Worm (Caenorhabditis elegans) whole organism, L2 larva: ENCODE measurements around the gene F54B3.4.

ENCODE experiments used
- F13H6.1 ChIP-seq: sonication (generic microtip); optimal IDR thresholded peaks from 2 replicates; lab custom pipeline; 2016; ENCODE audit warnings: missing genetic modification characterization, missing compliant biosample characterization
- R02D3.7 ChIP-seq: fragments of 150-350 bp; optimal IDR thresholded peaks from 2 replicates; lab custom pipeline; 2014; ENCODE audit warnings: missing biosample characterization, missing genetic modification characterization
- ZK546.5 ChIP-seq: sonication (generic microtip); optimal IDR thresholded peaks from 2 replicates; lab custom pipeline; 2017; ENCODE audit warnings: missing biosample characterization, missing genetic modification characterization
- alr-1 ChIP-seq: fragments of 150-350 bp; optimal IDR thresholded peaks from 2 replicates; lab custom pipeline; 2014; ENCODE audit warnings: missing biosample characterization, missing genetic modification characterization
- blmp-1 ChIP-seq: sonication (generic microtip); optimal IDR thresholded peaks from 2 replicates; lab custom pipeline; 2017; ENCODE audit warnings: missing genetic modification characterization, mild to moderate bottlenecking, missing compliant biosample characterization, antibody characterized with exemption, moderate library complexity; ENCODE audit not compliant: insufficient read depth
- ceh-16 ChIP-seq: fragments of 150-350 bp; optimal IDR thresholded peaks from 2 replicates; lab custom pipeline; 2014; ENCODE audit warnings: missing biosample characterization, missing genetic modification characterization
- ceh-82 ChIP-seq: fragments of 150-350 bp; optimal IDR thresholded peaks from 2 replicates; lab custom pipeline; 2014; ENCODE audit warnings: missing biosample characterization, missing genetic modification characterization
- egl-27 ChIP-seq: sonication (generic microtip); optimal IDR thresholded peaks from 3 replicates; lab custom pipeline; 2017; ENCODE audit warnings: missing biosample characterization, missing genetic modification reagents, missing genetic modification characterization
- fos-1 ChIP-seq: fragments of 150-350 bp; optimal IDR thresholded peaks from 2 replicates; lab custom pipeline; 2014; ENCODE audit warnings: missing biosample characterization, missing genetic modification characterization
- gmeb-1 ChIP-seq: fragments of 150-350 bp; optimal IDR thresholded peaks from 2 replicates; lab custom pipeline; 2014; ENCODE audit warnings: missing biosample characterization, missing genetic modification characterization
- lin-11 ChIP-seq: fragments of 150-350 bp; sonication (generic microtip); optimal IDR thresholded peaks from 2 replicates; lab custom pipeline; 2014; ENCODE audit warnings: missing biosample characterization, missing genetic modification characterization, inconsistent platforms, mixed read lengths
- lin-13 ChIP-seq: fragments of 150-350 bp; optimal IDR thresholded peaks from 2 replicates; lab custom pipeline; 2014; ENCODE audit warnings: missing biosample characterization, missing genetic modification reagents, missing genetic modification characterization
- lin-39 ChIP-seq: fragments of 150-350 bp; optimal IDR thresholded peaks from 2 replicates; lab custom pipeline; 2014; ENCODE audit warnings: missing biosample characterization, missing genetic modification reagents, missing genetic modification characterization
- lsy-2 ChIP-seq, 2 experiments: fragments of 150-350 bp in 1 of 2; sonication (generic microtip) in 1 of 2; optimal IDR thresholded peaks; 2 replicates each; lab custom pipeline; 2014 to 2017; ENCODE audit warnings: missing biosample characterization in 2 of 2, missing genetic modification characterization in 2 of 2
- mab-5 ChIP-seq: fragments of 150-350 bp; optimal IDR thresholded peaks from 2 replicates; lab custom pipeline; 2014; ENCODE audit warnings: missing biosample characterization, missing genetic modification characterization
- mbf-1 ChIP-seq: sonication (generic microtip); optimal IDR thresholded peaks from 2 replicates; lab custom pipeline; 2017; ENCODE audit warnings: missing biosample characterization, missing genetic modification characterization
- mdl-1 ChIP-seq, 2 experiments: fragments of 150-350 bp in 1 of 2; sonication (generic microtip) in 1 of 2; optimal IDR thresholded peaks; 2 replicates each; lab custom pipeline; 2017; ENCODE audit warnings: missing biosample characterization in 2 of 2, missing genetic modification characterization in 2 of 2
- nhr-10 ChIP-seq: sonication (generic microtip); optimal IDR thresholded peaks from 2 replicates; lab custom pipeline; 2017; ENCODE audit warnings: missing biosample characterization, missing genetic modification characterization
- nhr-12 ChIP-seq: fragments of 150-350 bp; optimal IDR thresholded peaks from 2 replicates; lab custom pipeline; 2014; ENCODE audit warnings: missing biosample characterization, missing genetic modification characterization
- nhr-129 ChIP-seq: fragments of 150-350 bp; optimal IDR thresholded peaks from 2 replicates; lab custom pipeline; 2014; ENCODE audit warnings: missing biosample characterization, missing genetic modification characterization
- nhr-21 ChIP-seq: fragments of 150-350 bp; optimal IDR thresholded peaks from 2 replicates; lab custom pipeline; 2014; ENCODE audit warnings: missing biosample characterization, missing genetic modification characterization
- nhr-23 ChIP-seq: fragments of 150-350 bp; optimal IDR thresholded peaks from 2 replicates; lab custom pipeline; 2014; ENCODE audit warnings: missing biosample characterization, missing genetic modification reagents, missing genetic modification characterization
- nhr-6 ChIP-seq: fragments of 150-350 bp; optimal IDR thresholded peaks from 2 replicates; lab custom pipeline; 2014; ENCODE audit warnings: missing biosample characterization, missing genetic modification characterization
- nhr-77 ChIP-seq: fragments of 150-350 bp; optimal IDR thresholded peaks from 2 replicates; lab custom pipeline; 2014; ENCODE audit warnings: missing biosample characterization, missing genetic modification characterization
- peb-1 ChIP-seq: fragments of 150-350 bp; optimal IDR thresholded peaks from 2 replicates; lab custom pipeline; 2014; ENCODE audit warnings: missing biosample characterization, missing genetic modification characterization
- sem-4 ChIP-seq: fragments of 150-350 bp; optimal IDR thresholded peaks from 2 replicates; lab custom pipeline; 2014; ENCODE audit warnings: missing biosample characterization, missing genetic modification reagents, missing genetic modification characterization
- sma-3 ChIP-seq: sonication (generic microtip); optimal IDR thresholded peaks from 2 replicates; lab custom pipeline; 2016; ENCODE audit warnings: missing genetic modification reagents, missing genetic modification characterization, missing compliant biosample characterization
- sma-9 ChIP-seq, 2 experiments: fragments of 150-350 bp in 1 of 2; sonication (generic microtip) in 1 of 2; optimal IDR thresholded peaks; 2 replicates each; lab custom pipeline; 2014 to 2016; ENCODE audit warnings: missing genetic modification characterization in 2 of 2, mild to moderate bottlenecking in 1 of 2, missing biosample characterization in 1 of 2, missing compliant biosample characterization in 1 of 2, missing genetic modification reagents in 1 of 2, moderate library complexity in 1 of 2
- snpc-4 ChIP-seq: fragments of 150-350 bp; optimal IDR thresholded peaks from 2 replicates; lab custom pipeline; 2014; ENCODE audit warnings: missing biosample characterization, missing genetic modification characterization
- unc-39 ChIP-seq: fragments of 150-350 bp; optimal IDR thresholded peaks from 2 replicates; lab custom pipeline; 2014; ENCODE audit warnings: missing biosample characterization, missing genetic modification characterization
- unc-55 ChIP-seq: fragments of 150-350 bp; sonication (generic microtip); optimal IDR thresholded peaks from 3 replicates; lab custom pipeline; 2014; ENCODE audit warnings: missing biosample characterization, missing genetic modification reagents, missing genetic modification characterization
- unc-62 ChIP-seq: fragments of 150-350 bp; optimal IDR thresholded peaks from 2 replicates; lab custom pipeline; 2014; ENCODE audit warnings: missing biosample characterization, missing genetic modification reagents, missing genetic modification characterization
- zag-1 ChIP-seq: fragments of 150-350 bp; optimal IDR thresholded peaks from 2 replicates; lab custom pipeline; 2014; ENCODE audit warnings: missing biosample characterization, missing genetic modification characterization
- ztf-1 ChIP-seq: fragments of 200-800 bp; sonication (Bioruptor generic); conservative IDR thresholded peaks from 2 replicates; pipeline ENCODE4 v1.3.6; 2022; ENCODE audit warnings: missing genetic modification characterization, missing compliant biosample characterization
- ztf-11 ChIP-seq: sonication (generic microtip); optimal IDR thresholded peaks from 2 replicates; lab custom pipeline; 2017; ENCODE audit warnings: missing biosample characterization, missing genetic modification characterization
- ztf-4 ChIP-seq: fragments of 150-350 bp; optimal IDR thresholded peaks from 2 replicates; lab custom pipeline; 2014; ENCODE audit warnings: missing biosample characterization, missing genetic modification characterization

The F54B3.4 gene

DNA sequence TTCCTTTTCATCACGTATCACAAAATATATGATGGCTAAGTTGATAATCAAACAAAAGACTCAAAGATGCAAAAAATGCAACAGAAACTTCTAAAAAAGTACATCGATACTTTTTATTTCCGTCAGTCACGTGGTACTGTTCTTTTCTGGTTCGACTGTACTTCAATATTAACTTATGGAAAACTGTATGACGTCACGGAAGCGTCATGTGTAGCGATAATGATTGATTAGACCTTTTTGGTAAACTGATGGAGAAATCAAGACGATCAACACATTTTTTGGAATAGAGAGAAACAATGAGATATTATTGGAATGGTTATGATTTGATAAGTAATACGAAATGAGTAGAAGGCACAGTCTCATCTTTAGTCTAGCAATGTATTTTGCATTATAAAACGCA, 23.3 kb upstream of the F54B3.4 start:
- TF ChIP-seq sma-9 (GFP tag; optimal IDR thresholded peaks at IDR 0.05; lab: Kevin White, UChicago) (peak; percentile 88), sma-9 (tag; optimal IDR thresholded peaks at IDR 0.05; lab: Kevin White, UChicago) (no peak), ceh-82 (tag; lab: Kevin White, UChicago) (no peak), sma-3 (GFP tag; lab: Kevin White, UChicago) (peak; percentile 83), fos-1 (tag; lab: Kevin White, UChicago) (peak; percentile 27), blmp-1 (tag; lab: Kevin White, UChicago) (peak; percentile 73), nhr-21 (peak; percentile 67), mdl-1 (tag; optimal IDR thresholded peaks at IDR 0.05; lab: Kevin White, UChicago) (no peak), egl-27 (peak; percentile 20)

ce11 chrII:10288926-10289325, 17.9 kb upstream of the F54B3.4 start:
- peak in 1 of 2 experiments; percentile 32 for TF ChIP-seq lsy-2 (tag; optimal IDR thresholded peaks at IDR 0.05; lab: Kevin White, UChicago)
- peak; percentile 16 for TF ChIP-seq nhr-21
- no peak for TF ChIP-seq nhr-23
- TF ChIP-seq nhr-129 = peak; percentile 79
- TF ChIP-seq unc-55 (GFP tag; lab: Kevin White, UChicago) = no peak
- TF ChIP-seq lin-13 = no peak
- peak; percentile 22 for TF ChIP-seq fos-1 (tag; lab: Kevin White, UChicago)
- no peak for TF ChIP-seq ztf-4
- no peak for TF ChIP-seq unc-62 (GFP tag; lab: Kevin White, UChicago)
- TF ChIP-seq F13H6.1 (tag; lab: Kevin White, UChicago) = peak; percentile 16
- TF ChIP-seq lin-11 (tag; lab: Kevin White, UChicago) = no peak
- TF ChIP-seq peb-1 (tag; lab: Kevin White, UChicago) = no peak
- TF ChIP-seq zag-1 = no peak
- TF ChIP-seq lin-39 (tag; lab: Kevin White, UChicago) = no peak
- TF ChIP-seq, all 48 proteins: peak for 5

ce11 chrII:10284991-10285390, 14.0 kb upstream of the F54B3.4 start:
- TF ChIP-seq lsy-2 (tag; optimal IDR thresholded peaks at IDR 0.05; lab: Kevin White, UChicago) (peak in 1 of 2 experiments; percentile 3), mab-5 (tag; lab: Kevin White, UChicago) (no peak)

ce11 chrII:10283145-10283544, 12.2 kb upstream of the F54B3.4 start:
- TF ChIP-seq lin-11 (tag; lab: Kevin White, UChicago) = no peak
- TF ChIP-seq unc-55 (GFP tag; lab: Kevin White, UChicago) = no peak
- TF ChIP-seq ztf-11 (tag; lab: Kevin White, UChicago) = no peak
- no peak for TF ChIP-seq ztf-1 (GFP tag; lab: Robert Waterston, UW)
- TF ChIP-seq nhr-6 (tag; lab: Kevin White, UChicago) = no peak
- no peak for TF ChIP-seq mab-5 (tag; lab: Kevin White, UChicago)
- no peak for TF ChIP-seq nhr-10 (tag; lab: Kevin White, UChicago)
- TF ChIP-seq egl-27 = no peak
- TF ChIP-seq mbf-1 = no peak
- TF ChIP-seq F13H6.1 (tag; lab: Kevin White, UChicago) = no peak
- TF ChIP-seq ceh-16 (tag; lab: Kevin White, UChicago) = no peak
- TF ChIP-seq sem-4 (tag; lab: Kevin White, UChicago) = no peak
- no peak for TF ChIP-seq nhr-77 (tag; lab: Kevin White, UChicago)
- TF ChIP-seq zag-1 = no peak
- no peak for TF ChIP-seq ceh-82 (tag; lab: Kevin White, UChicago)
- no peak for TF ChIP-seq alr-1

DNA sequence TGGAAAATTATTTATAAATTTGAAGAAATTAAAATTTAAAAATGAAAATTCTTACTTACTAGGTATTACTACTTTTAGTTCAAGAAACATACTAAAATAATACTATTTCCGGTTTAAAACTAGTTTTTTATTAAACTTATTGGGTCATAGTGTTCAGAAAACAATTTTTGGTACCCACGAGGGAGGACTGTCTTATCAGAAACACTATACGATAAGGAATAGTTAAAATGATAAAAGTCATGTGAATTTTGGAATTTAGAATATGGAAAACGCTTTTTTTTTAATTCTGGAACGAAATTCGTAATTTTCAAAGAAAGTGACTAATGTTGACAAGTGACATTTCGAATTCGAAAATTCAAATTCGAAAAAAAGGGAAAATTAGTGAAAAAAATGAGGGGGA, 10.7 kb upstream of the F54B3.4 start:
- TF ChIP-seq peb-1 (tag; lab: Kevin White, UChicago) (no peak), lin-13 (no peak), mdl-1 (tag; optimal IDR thresholded peaks at IDR 0.05; lab: Kevin White, UChicago) (no peak), fos-1 (tag; lab: Kevin White, UChicago) (peak; percentile 3), nhr-77 (tag; lab: Kevin White, UChicago) (no peak), ZK546.5 (tag; lab: Kevin White, UChicago) (no peak)
- TF ChIP-seq, all 48 proteins: peak for 1

ce11 chrII:10279561-10279960, 8.6 kb upstream of the F54B3.4 start, which contains the start of gene ZK971.1:
ZK971.1 (minus strand) TSS chrII:10279661.
- TF ChIP-seq snpc-4 (tag; lab: Kevin White, UChicago) = no peak
- no peak for TF ChIP-seq fos-1 (tag; lab: Kevin White, UChicago)
- TF ChIP-seq unc-39 (tag; lab: Kevin White, UChicago) = no peak
- TF ChIP-seq unc-55 (GFP tag; lab: Kevin White, UChicago) = no peak
- TF ChIP-seq lin-39 (tag; lab: Kevin White, UChicago) = no peak
- no peak for TF ChIP-seq R02D3.7 (tag; lab: Kevin White, UChicago)
- TF ChIP-seq peb-1 (tag; lab: Kevin White, UChicago) = no peak
- TF ChIP-seq nhr-6 (tag; lab: Kevin White, UChicago) = no peak
- no peak for TF ChIP-seq nhr-129
- TF ChIP-seq gmeb-1 = no peak
- no peak for TF ChIP-seq ztf-4
- TF ChIP-seq nhr-12 (tag; lab: Kevin White, UChicago) = no peak
- no peak for TF ChIP-seq mab-5 (tag; lab: Kevin White, UChicago)
- TF ChIP-seq egl-27 = no peak
- no peak for TF ChIP-seq lin-13
